Worm (Caenorhabditis elegans) whole organism, L3 larva: ENCODE measurements around the gene C54D10.10.

Experiments
- R02D3.7 ChIP-seq: fragments of 150-350 bp; optimal IDR thresholded peaks from 2 replicates; lab custom pipeline; 2014; ENCODE audit warnings: missing biosample characterization, missing genetic modification characterization
- ZK546.5 ChIP-seq: sonication (generic microtip); optimal IDR thresholded peaks from 2 replicates; lab custom pipeline; 2017; ENCODE audit warnings: missing biosample characterization, missing genetic modification characterization
- ama-1 ChIP-seq: fragments of 150-350 bp; optimal IDR thresholded peaks from 2 replicates; lab custom pipeline; 2018
- ceh-28 ChIP-seq: fragments of 150-350 bp; optimal IDR thresholded peaks from 2 replicates; lab custom pipeline; 2014; ENCODE audit warnings: missing biosample characterization, missing genetic modification reagents, missing genetic modification characterization
- ceh-82 ChIP-seq: fragments of 150-350 bp; optimal IDR thresholded peaks from 2 replicates; lab custom pipeline; 2014; ENCODE audit warnings: missing biosample characterization, missing genetic modification characterization
- daf-12 ChIP-seq: fragments of 150-350 bp; optimal IDR thresholded peaks from 2 replicates; lab custom pipeline; 2014; ENCODE audit warnings: missing biosample characterization, missing genetic modification reagents, missing genetic modification characterization
- egl-27 ChIP-seq: sonication (generic microtip); optimal IDR thresholded peaks from 4 replicates; lab custom pipeline; 2017; ENCODE audit warnings: missing biosample characterization, missing genetic modification reagents, missing genetic modification characterization
- egl-5 ChIP-seq: fragments of 150-350 bp; optimal IDR thresholded peaks from 2 replicates; lab custom pipeline; 2017; ENCODE audit warnings: missing biosample characterization, missing genetic modification reagents, missing genetic modification characterization, inconsistent platforms
- elt-2 ChIP-seq: sonication (generic microtip); optimal IDR thresholded peaks from 2 replicates; lab custom pipeline; 2016; ENCODE audit warnings: missing genetic modification reagents, mild to moderate bottlenecking, missing genetic modification characterization, missing compliant biosample characterization
- elt-3 ChIP-seq, 3 experiments: fragments of 150-350 bp in 1 of 3; sonication (generic microtip) in 2 of 3; optimal IDR thresholded peaks; 2 replicates in 2 of 3; 4 replicates in 1 of 3; lab custom pipeline; 2014 to 2017; ENCODE audit warnings: missing biosample characterization in 3 of 3, missing genetic modification characterization in 3 of 3
- fkh-10 ChIP-seq: sonication (generic microtip); optimal IDR thresholded peaks from 2 replicates; lab custom pipeline; 2017; ENCODE audit warnings: missing biosample characterization, missing genetic modification reagents, missing genetic modification characterization
- fos-1 ChIP-seq: fragments of 150-350 bp; optimal IDR thresholded peaks from 2 replicates; lab custom pipeline; 2014; ENCODE audit warnings: missing biosample characterization, missing genetic modification characterization
- lin-15B ChIP-seq: fragments of 150-350 bp; optimal IDR thresholded peaks from 2 replicates; lab custom pipeline; 2014; ENCODE audit warnings: missing biosample characterization, missing genetic modification characterization
- lin-39 ChIP-seq: fragments of 150-350 bp; optimal IDR thresholded peaks from 2 replicates; lab custom pipeline; 2018; ENCODE audit warnings: missing biosample characterization, missing genetic modification reagents, missing genetic modification characterization
- lsy-12 ChIP-seq: sonication (generic microtip); optimal IDR thresholded peaks from 2 replicates; lab custom pipeline; 2016; ENCODE audit warnings: mild to moderate bottlenecking, missing genetic modification characterization, missing compliant biosample characterization
- mdl-1 ChIP-seq: fragments of 150-350 bp; optimal IDR thresholded peaks from 2 replicates; lab custom pipeline; 2014; ENCODE audit warnings: missing biosample characterization, missing genetic modification characterization
- mml-1 ChIP-seq: fragments of 150-350 bp; sonication (generic microtip); optimal IDR thresholded peaks from 3 replicates; lab custom pipeline; 2014; ENCODE audit warnings: missing biosample characterization, missing genetic modification characterization
- nfya-1 ChIP-seq: sonication (generic microtip); optimal IDR thresholded peaks from 2 replicates; lab custom pipeline; 2017; ENCODE audit warnings: missing genetic modification characterization, mild to moderate bottlenecking, missing compliant biosample characterization, antibody characterized with exemption, moderate library complexity; ENCODE audit not compliant: insufficient read depth
- nhr-12 ChIP-seq: fragments of 150-350 bp; optimal IDR thresholded peaks from 2 replicates; lab custom pipeline; 2014; ENCODE audit warnings: missing biosample characterization, missing genetic modification characterization
- nhr-23 ChIP-seq: fragments of 150-350 bp; optimal IDR thresholded peaks from 2 replicates; lab custom pipeline; 2014; ENCODE audit warnings: missing biosample characterization, missing genetic modification reagents, missing genetic modification characterization
- nhr-237 ChIP-seq: fragments of 150-350 bp; optimal IDR thresholded peaks from 2 replicates; lab custom pipeline; 2014; ENCODE audit warnings: missing biosample characterization, missing genetic modification characterization
- nhr-25 ChIP-seq: sonication (generic microtip); optimal IDR thresholded peaks from 2 replicates; lab custom pipeline; 2017; ENCODE audit warnings: missing biosample characterization, missing genetic modification characterization
- nhr-67 ChIP-seq: fragments of 150-350 bp; optimal IDR thresholded peaks from 2 replicates; lab custom pipeline; 2014; ENCODE audit warnings: missing biosample characterization, missing genetic modification characterization
- nhr-76 ChIP-seq: fragments of 150-350 bp; sonication (generic microtip); optimal IDR thresholded peaks from 5 replicates; lab custom pipeline; 2014; ENCODE audit warnings: missing biosample characterization, missing genetic modification characterization
- nhr-77 ChIP-seq: fragments of 150-350 bp; optimal IDR thresholded peaks from 2 replicates; lab custom pipeline; 2014; ENCODE audit warnings: missing biosample characterization, missing genetic modification characterization
- pha-4 ChIP-seq: fragments of 150-350 bp; optimal IDR thresholded peaks from 2 replicates; lab custom pipeline; 2014; ENCODE audit warnings: missing biosample characterization, missing genetic modification reagents, missing genetic modification characterization
- pqm-1 ChIP-seq: fragments of 150-350 bp; optimal IDR thresholded peaks from 2 replicates; lab custom pipeline; 2017; ENCODE audit warnings: missing biosample characterization, missing genetic modification characterization, inconsistent platforms
- sea-2 ChIP-seq: fragments of 150-350 bp; sonication (generic microtip); optimal IDR thresholded peaks from 4 replicates; lab custom pipeline; 2014; ENCODE audit warnings: missing biosample characterization, missing genetic modification reagents, missing genetic modification characterization
- skn-1 ChIP-seq: fragments of 150-350 bp; optimal IDR thresholded peaks from 2 replicates; lab custom pipeline; 2014; ENCODE audit warnings: missing biosample characterization, missing genetic modification characterization
- tbx-2 ChIP-seq: sonication (generic microtip); optimal IDR thresholded peaks from 2 replicates; lab custom pipeline; 2016; ENCODE audit warnings: mild to moderate bottlenecking, missing genetic modification characterization, missing compliant biosample characterization
- unc-39 ChIP-seq: sonication (generic microtip); optimal IDR thresholded peaks from 4 replicates; lab custom pipeline; 2017; ENCODE audit warnings: missing biosample characterization, missing genetic modification characterization
- unc-62 ChIP-seq: fragments of 150-350 bp; sonication (generic microtip); optimal IDR thresholded peaks from 4 replicates; lab custom pipeline; 2014; ENCODE audit warnings: missing biosample characterization, missing genetic modification reagents, missing genetic modification characterization
- zag-1 ChIP-seq: fragments of 150-350 bp; optimal IDR thresholded peaks from 2 replicates; lab custom pipeline; 2014; ENCODE audit warnings: missing biosample characterization, missing genetic modification characterization
- ztf-11 ChIP-seq: fragments of 150-350 bp; optimal IDR thresholded peaks from 2 replicates; lab custom pipeline; 2014; ENCODE audit warnings: missing biosample characterization, missing genetic modification characterization

Gene C54D10.10

ce11 chrV:12421360-12421759 is 28.4 kb downstream of the C54D10.10 start:
- TF ChIP-seq nhr-237 (tag; lab: Kevin White, UChicago) (no peak), nhr-25 (tag; lab: Kevin White, UChicago) (no peak), tbx-2 (tag; lab: Kevin White, UChicago) (no peak), fkh-10 (GFP tag; lab: Kevin White, UChicago) (no peak), ceh-82 (tag; lab: Kevin White, UChicago) (no peak)
- TF ChIP-seq, all 47 proteins: peak for 0

ce11 chrV:12420843-12421242 is 29.0 kb downstream of the C54D10.10 start, which contains the start of gene C54D10.4:
TSS of gene C54D10.4 (minus strand) at chrV:12420943.
- no peak for TF ChIP-seq egl-27 (tag; lab: Kevin White, UChicago)
- no peak for TF ChIP-seq fos-1 (tag; lab: Kevin White, UChicago)

- TF ChIP-seq egl-5 (tag; lab: Kevin White, UChicago) (no peak), egl-27 (tag; lab: Kevin White, UChicago) (no peak), nhr-76 (tag; lab: Kevin White, UChicago) (no peak), nhr-12 (no peak), ama-1 (no peak), unc-39 (no peak), nfya-1 (no peak), daf-12 (tag; lab: Kevin White, UChicago) (no peak), ztf-11 (tag; lab: Kevin White, UChicago) (no peak), lin-39 (tag; lab: Kevin White, UChicago) (no peak), zag-1 (no peak), nhr-77 (no peak), unc-62 (GFP tag; lab: Kevin White, UChicago) (no peak), fos-1 (tag; lab: Kevin White, UChicago) (no peak), nhr-67 (tag; lab: Kevin White, UChicago) (no peak), lsy-12 (tag; lab: Kevin White, UChicago) (no peak), R02D3.7 (tag; lab: Kevin White, UChicago) (no peak), nhr-23 (tag; lab: Kevin White, UChicago) (no peak), mdl-1 (tag; lab: Kevin White, UChicago) (no peak), mml-1 (tag; lab: Kevin White, UChicago) (no peak)
Observed at ce11 chrV:12418292-12418691, 31.5 kb downstream of the C54D10.10 start, which contains the start of gene C54D10.3. TSS of gene C54D10.3 (plus strand) at chrV:12418592.

ce11 chrV:12417277-12417676 is 32.5 kb downstream of the C54D10.10 start, which contains the start of gene cdr-3:
TSS of gene cdr-3 (minus strand) at chrV:12417377.
- TF ChIP-seq mml-1 (tag; lab: Kevin White, UChicago) (no peak), nhr-23 (tag; lab: Kevin White, UChicago) (no peak), ceh-28 (tag; lab: Kevin White, UChicago) (no peak), ztf-11 (tag; lab: Kevin White, UChicago) (no peak), ama-1 (no peak)

- TF ChIP-seq pqm-1 (tag; lab: Kevin White, UChicago) (peak; percentile 79), elt-2 (tag; lab: Kevin White, UChicago) (peak; percentile 78), tbx-2 (tag; lab: Kevin White, UChicago) (no peak)
Observed at ce11 chrV:12415656-12416055, 34.1 kb downstream of the C54D10.10 start, which contains the start of gene cdr-2. TSS of gene cdr-2 (minus strand) at chrV:12415709.

- TF ChIP-seq pqm-1 (tag; lab: Kevin White, UChicago) (peak; percentile 55), sea-2 (no peak), mml-1 (tag; lab: Kevin White, UChicago) (no peak), pha-4 (tag; lab: Kevin White, UChicago) (peak; percentile 15), elt-3 (tag; optimal IDR thresholded peaks at IDR 0.05; lab: Kevin White, UChicago) (no peak), egl-27 (tag; lab: Kevin White, UChicago) (no peak), ztf-11 (tag; lab: Kevin White, UChicago) (no peak), skn-1 (tag; lab: Kevin White, UChicago) (peak; percentile 51), lin-15B (no peak), ZK546.5 (tag; lab: Kevin White, UChicago) (no peak), daf-12 (tag; lab: Kevin White, UChicago) (no peak), elt-2 (tag; lab: Kevin White, UChicago) (peak; percentile 62)
Observed at ce11 chrV:12414362-12414761, 35.4 kb downstream of the C54D10.10 start.
